Fruit fly (Drosophila melanogaster): ENCODE data around the gene yata.

Gene yata

dm6 chr3R:29765267-29766095 is 16.5 kb downstream of the yata start, which contains the start of gene kay:
TSS of gene kay (plus strand) at chr3R:29765995.
- no peak for TF ChIP-seq h (optimal IDR thresholded peaks at IDR 0.05)
- no peak for TF ChIP-seq Sin3A (optimal IDR thresholded peaks at IDR 0.05)
- TF ChIP-seq insv (optimal IDR thresholded peaks at IDR 0.05) = no peak
- no peak for TF ChIP-seq ttk (optimal IDR thresholded peaks at IDR 0.05)
- TF ChIP-seq Myc (optimal IDR thresholded peaks at IDR 0.05) = no peak
- no peak for TF ChIP-seq psq (optimal IDR thresholded peaks at IDR 0.05)

dm6 chr3R:29767236-29767635 is 18.2 kb downstream of the yata start:
- no peak for TF ChIP-seq ttk (optimal IDR thresholded peaks at IDR 0.05)
- TF ChIP-seq insv (optimal IDR thresholded peaks at IDR 0.05) = no peak
- no peak for TF ChIP-seq Myc (optimal IDR thresholded peaks at IDR 0.05)
- TF ChIP-seq h (optimal IDR thresholded peaks at IDR 0.05) = no peak
- TF ChIP-seq psq (optimal IDR thresholded peaks at IDR 0.05) = no peak
- no peak for TF ChIP-seq Sin3A (optimal IDR thresholded peaks at IDR 0.05)

dm6 chr3R:29770930-29771329 is 21.9 kb downstream of the yata start:
- TF ChIP-seq insv (optimal IDR thresholded peaks at IDR 0.05) (no peak), Myc (optimal IDR thresholded peaks at IDR 0.05) (no peak), h (optimal IDR thresholded peaks at IDR 0.05) (no peak), ttk (optimal IDR thresholded peaks at IDR 0.05) (no peak), Sin3A (optimal IDR thresholded peaks at IDR 0.05) (no peak), psq (optimal IDR thresholded peaks at IDR 0.05) (no peak)

dm6 chr3R:29771645-29772089 is 22.6 kb downstream of the yata start:
- TF ChIP-seq psq (optimal IDR thresholded peaks at IDR 0.05) = no peak

dm6 chr3R:29772090-29772794 is 23.2 kb downstream of the yata start:
- TF ChIP-seq psq (optimal IDR thresholded peaks at IDR 0.05) (peak; percentile 99), Myc (optimal IDR thresholded peaks at IDR 0.05) (no peak)

- no peak for TF ChIP-seq ttk (optimal IDR thresholded peaks at IDR 0.05)
- no peak for TF ChIP-seq Myc (optimal IDR thresholded peaks at IDR 0.05)
- TF ChIP-seq Sin3A (optimal IDR thresholded peaks at IDR 0.05) = no peak
- TF ChIP-seq h (optimal IDR thresholded peaks at IDR 0.05) = no peak
- TF ChIP-seq insv (optimal IDR thresholded peaks at IDR 0.05) = no peak
- TF ChIP-seq psq (optimal IDR thresholded peaks at IDR 0.05) = no peak
Measured at dm6 chr3R:29772795-29773331, 23.8 kb downstream of the yata start.

- no peak for TF ChIP-seq insv (optimal IDR thresholded peaks at IDR 0.05)
- no peak for TF ChIP-seq h (optimal IDR thresholded peaks at IDR 0.05)
- peak; percentile 61 for TF ChIP-seq psq (optimal IDR thresholded peaks at IDR 0.05)
- TF ChIP-seq Sin3A (optimal IDR thresholded peaks at IDR 0.05) = no peak
- no peak for TF ChIP-seq Myc (optimal IDR thresholded peaks at IDR 0.05)
- no peak for TF ChIP-seq ttk (optimal IDR thresholded peaks at IDR 0.05)
Measured at dm6 chr3R:29773833-29774324, 24.9 kb downstream of the yata start.

- no peak for TF ChIP-seq insv (optimal IDR thresholded peaks at IDR 0.05)
- TF ChIP-seq h (optimal IDR thresholded peaks at IDR 0.05) = no peak
- no peak for TF ChIP-seq Myc (optimal IDR thresholded peaks at IDR 0.05)
- TF ChIP-seq ttk (optimal IDR thresholded peaks at IDR 0.05) = no peak
- no peak for TF ChIP-seq Sin3A (optimal IDR thresholded peaks at IDR 0.05)
- TF ChIP-seq psq (optimal IDR thresholded peaks at IDR 0.05) = no peak
Measured at dm6 chr3R:29774360-29775193, 25.6 kb downstream of the yata start.

- TF ChIP-seq Myc (optimal IDR thresholded peaks at IDR 0.05) (no peak), h (optimal IDR thresholded peaks at IDR 0.05) (no peak), Sin3A (optimal IDR thresholded peaks at IDR 0.05) (no peak), insv (optimal IDR thresholded peaks at IDR 0.05) (no peak), psq (optimal IDR thresholded peaks at IDR 0.05) (no peak), ttk (optimal IDR thresholded peaks at IDR 0.05) (no peak)
Measured at dm6 chr3R:29775755-29776686, 27.0 kb downstream of the yata start.

- TF ChIP-seq psq (optimal IDR thresholded peaks at IDR 0.05) (no peak), Sin3A (optimal IDR thresholded peaks at IDR 0.05) (no peak), insv (optimal IDR thresholded peaks at IDR 0.05) (no peak), Myc (optimal IDR thresholded peaks at IDR 0.05) (no peak), h (optimal IDR thresholded peaks at IDR 0.05) (no peak), ttk (optimal IDR thresholded peaks at IDR 0.05) (no peak)
Measured at dm6 chr3R:29777213-29777612, 28.2 kb downstream of the yata start.
